Fruit fly (Drosophila melanogaster): Measurements from ENCODE around the gene CG17721.

The CG17721 gene

dm6 chr3R:11198062-11198472 lies 36.9 kb upstream of the CG17721 start (continued):
- TF ChIP-seq CG3995 (GFP tag; optimal IDR thresholded peaks at IDR 0.05), result no peak
- no peak for TF ChIP-seq C15 (GFP tag; IDR thresholded peaks at IDR 0.05)
- no peak for TF ChIP-seq TFAM (GFP tag; optimal IDR thresholded peaks at IDR 0.05)
- no peak for TF ChIP-seq odd (GFP tag; optimal IDR thresholded peaks at IDR 0.05)
- TF ChIP-seq mld (GFP tag; IDR thresholded peaks at IDR 0.05; ENCODE audit: partially characterized antibody), result no peak
- no peak for TF ChIP-seq shn (GFP tag; optimal IDR thresholded peaks at IDR 0.05)
- TF ChIP-seq Poxn (GFP tag; IDR thresholded peaks at IDR 0.05), result no peak
- 0 out of 3 replicates have a peak, but pooled peaks have one; percentile 23 for TF ChIP-seq CG6175 (GFP tag; IDR thresholded peaks at IDR 0.05)
- TF ChIP-seq Drgx (GFP tag; IDR thresholded peaks at IDR 0.05), result peak; percentile 47; the same call in 1 of the 2 replicates
- TF ChIP-seq z (GFP tag; IDR thresholded peaks at IDR 0.05), result no peak
- no peak for TF ChIP-seq phol (tag; optimal IDR thresholded peaks at IDR 0.05)
- TF ChIP-seq ab (GFP tag; optimal IDR thresholded peaks at IDR 0.05), result no peak
- TF ChIP-seq Nf-YC (tag; optimal IDR thresholded peaks at IDR 0.05), result no peak
- TF ChIP-seq chinmo (GFP tag; IDR thresholded peaks at IDR 0.05; ENCODE audit: partially characterized antibody), result peak; percentile 87; the same call in 1 of the 4 replicates
- TF ChIP-seq chif (GFP tag; optimal IDR thresholded peaks at IDR 0.05), result no peak
- TF ChIP-seq CG13624 (GFP tag; optimal IDR thresholded peaks at IDR 0.05), result peak; percentile 12
- TF ChIP-seq CG10654 (GFP tag; optimal IDR thresholded peaks at IDR 0.05), result no peak
- TF ChIP-seq jigr1 (GFP tag; IDR thresholded peaks at IDR 0.05), result no peak
- peak; percentile 3 for TF ChIP-seq CG2120 (GFP tag; optimal IDR thresholded peaks at IDR 0.05)
- TF ChIP-seq CG1647 (GFP tag; optimal IDR thresholded peaks at IDR 0.05), result no peak
- no peak for TF ChIP-seq fru (optimal IDR thresholded peaks at IDR 0.05)
- no peak for TF ChIP-seq CG10431 (GFP tag; optimal IDR thresholded peaks at IDR 0.05)
- no peak for TF ChIP-seq Antp (GFP tag; optimal IDR thresholded peaks at IDR 0.05)
- no peak for TF ChIP-seq fd3F (GFP tag; optimal IDR thresholded peaks at IDR 0.05)
- TF ChIP-seq gcm (GFP tag; optimal IDR thresholded peaks at IDR 0.05), result no peak
- TF ChIP-seq kah (GFP tag; optimal IDR thresholded peaks at IDR 0.05), result no peak
- TF ChIP-seq CG17361 (GFP tag; IDR thresholded peaks at IDR 0.05), result no peak
- no peak for TF ChIP-seq H2.0 (GFP tag; IDR thresholded peaks at IDR 0.05)
- no peak for TF ChIP-seq her (GFP tag; optimal IDR thresholded peaks at IDR 0.05)
- no peak for TF ChIP-seq cad (GFP tag; optimal IDR thresholded peaks at IDR 0.05)
- TF ChIP-seq sug (tag; optimal IDR thresholded peaks at IDR 0.05), result peak; percentile 52
- TF ChIP-seq tap (tag; optimal IDR thresholded peaks at IDR 0.05), result no peak
- TF ChIP-seq HmgZ (tag; optimal IDR thresholded peaks at IDR 0.05), result peak; percentile 52
- TF ChIP-seq Atf3 (GFP tag; optimal IDR thresholded peaks at IDR 0.05), result no peak
- peak; percentile 31 for TF ChIP-seq mirr (GFP tag; optimal IDR thresholded peaks at IDR 0.05)
- no peak for TF ChIP-seq CHES-1-like (GFP tag; optimal IDR thresholded peaks at IDR 0.05)
- no peak for TF ChIP-seq CG11456 (GFP tag; IDR thresholded peaks at IDR 0.05)
- TF ChIP-seq D19A (tag; optimal IDR thresholded peaks at IDR 0.05), result no peak
- TF ChIP-seq CG12299 (tag; optimal IDR thresholded peaks at IDR 0.05), result no peak
- no peak for TF ChIP-seq CG17802 (tag; optimal IDR thresholded peaks at IDR 0.05)
- TF ChIP-seq NK7.1 (GFP tag; optimal IDR thresholded peaks at IDR 0.05), result no peak
- peak; percentile 18 for TF ChIP-seq Dad (GFP tag; optimal IDR thresholded peaks at IDR 0.05)
- TF ChIP-seq pnt (GFP tag; optimal IDR thresholded peaks at IDR 0.05), result no peak
- TF ChIP-seq dmrt99B (tag; optimal IDR thresholded peaks at IDR 0.05), result peak; percentile 27
- no peak for TF ChIP-seq esg (GFP tag; conservative IDR thresholded peaks at IDR 0.05)
- no peak for TF ChIP-seq Atf6 (GFP tag; IDR thresholded peaks at IDR 0.05)
- TF ChIP-seq lov (optimal IDR thresholded peaks at IDR 0.05), result no peak
- TF ChIP-seq lov (GFP tag; IDR thresholded peaks at IDR 0.05), result no peak
- no peak for TF ChIP-seq Atf-2 (GFP tag; optimal IDR thresholded peaks at IDR 0.05)
- TF ChIP-seq vnd (GFP tag; IDR thresholded peaks at IDR 0.05; ENCODE audit: partially characterized antibody), result no peak
- no peak for TF ChIP-seq CG1529 (GFP tag; optimal IDR thresholded peaks at IDR 0.05)
- no peak for TF ChIP-seq danr (GFP tag; IDR thresholded peaks at IDR 0.05)
- no peak for TF ChIP-seq CG14965 (GFP tag; optimal IDR thresholded peaks at IDR 0.05; ENCODE audit: borderline replicate concordance)
